Fruit fly (Drosophila melanogaster): Measurements from ENCODE around the gene U2af50.

U2af50 gene

DNA sequence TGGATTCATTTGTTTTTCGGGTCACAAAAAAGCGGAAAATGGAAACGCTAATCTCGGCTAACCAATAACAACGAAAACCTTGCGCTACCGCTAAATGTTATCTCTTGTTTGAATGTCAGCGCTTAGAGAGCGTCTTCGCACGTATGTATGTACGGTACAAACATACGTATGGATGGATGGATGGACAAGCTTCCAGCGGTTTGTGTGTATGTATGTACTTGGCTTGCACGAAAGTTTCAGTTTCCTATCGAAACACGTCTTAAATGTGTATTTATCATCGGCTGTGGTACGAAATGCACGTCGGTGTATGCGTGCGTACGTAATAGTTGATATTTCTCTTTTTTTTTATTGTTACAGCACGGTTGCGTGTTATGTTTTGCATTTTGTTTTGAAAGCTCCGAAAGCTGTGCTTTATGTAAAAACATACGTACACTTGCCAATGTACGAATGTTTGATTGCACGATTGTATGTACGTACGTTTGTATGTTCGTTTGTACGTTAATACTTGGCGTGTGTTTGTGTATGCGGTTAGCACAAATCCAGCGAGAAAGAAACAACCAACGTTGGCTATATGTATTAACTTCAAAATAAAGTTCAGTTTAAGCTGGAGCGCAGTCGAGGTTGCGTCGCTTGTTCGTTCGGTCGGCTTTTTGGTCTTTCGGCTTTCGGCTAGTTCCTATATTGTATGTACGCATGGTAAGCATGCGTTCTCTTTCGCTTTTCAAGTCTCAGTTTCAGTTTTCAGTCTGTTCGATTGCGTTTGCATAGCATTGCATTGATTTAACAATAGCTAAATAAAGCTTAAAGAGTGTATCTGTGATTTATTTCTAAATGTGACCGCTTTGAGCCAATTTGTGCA lies 13.9 kb upstream of the U2af50 start, which contains the start of gene Fur2:
Gene Fur2, plus strand, starts transcription at position 595 of the 859 bp plus-strand sequence.
- no peak for TF ChIP-seq CG8478 (optimal IDR thresholded peaks at IDR 0.05)
- TF ChIP-seq usp (GFP tag; optimal IDR thresholded peaks at IDR 0.05) = no peak
- TF ChIP-seq psq (optimal IDR thresholded peaks at IDR 0.05) = no peak
- TF ChIP-seq pan (optimal IDR thresholded peaks at IDR 0.05) = no peak
- TF ChIP-seq Dll (optimal IDR thresholded peaks at IDR 0.05) = no peak
- no peak for TF ChIP-seq EcR (GFP tag; optimal IDR thresholded peaks at IDR 0.05)

DNA sequence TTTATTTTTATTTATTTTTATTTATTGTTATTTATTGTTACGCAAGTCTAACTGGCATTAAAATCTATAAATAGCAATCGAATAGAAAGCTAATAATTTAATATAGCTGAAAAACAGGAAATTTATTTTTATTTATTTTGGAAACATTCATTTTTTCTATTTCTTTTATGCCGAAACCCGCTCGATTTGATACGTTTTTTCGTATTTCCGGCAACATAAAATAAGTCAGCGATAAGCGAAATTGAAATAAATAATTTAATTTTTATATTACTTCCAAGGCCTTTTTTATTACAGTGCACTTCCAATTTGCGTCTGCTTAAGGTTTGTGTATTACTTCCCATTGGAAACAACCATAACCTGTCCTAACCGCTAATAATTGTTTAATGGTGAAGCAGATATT lies 13.1 kb upstream of the U2af50 start:
- TF ChIP-seq usp (GFP tag; optimal IDR thresholded peaks at IDR 0.05) (no peak), CG8478 (optimal IDR thresholded peaks at IDR 0.05) (no peak), psq (optimal IDR thresholded peaks at IDR 0.05) (no peak), EcR (GFP tag; optimal IDR thresholded peaks at IDR 0.05) (no peak), Dll (optimal IDR thresholded peaks at IDR 0.05) (no peak), pan (optimal IDR thresholded peaks at IDR 0.05) (no peak)

DNA sequence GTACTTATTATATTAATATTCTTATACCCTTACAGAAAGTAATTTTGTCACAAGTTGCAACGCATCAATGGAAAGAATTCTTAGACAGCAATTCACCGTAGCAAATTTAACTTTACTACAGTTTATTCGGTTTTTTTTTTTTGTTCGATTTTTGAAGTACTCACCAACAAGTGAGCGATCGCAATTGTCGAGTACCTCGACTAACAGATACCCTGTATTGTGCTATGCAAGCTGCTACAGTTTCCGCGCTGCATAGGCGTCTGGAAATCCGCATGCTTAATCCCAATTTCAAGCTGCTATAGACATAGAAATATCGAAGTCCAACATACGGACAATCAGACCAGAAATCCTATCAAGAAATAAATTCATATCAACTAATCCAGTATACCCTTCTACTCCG lies 9.7 kb upstream of the U2af50 start:
- TF ChIP-seq Dll (optimal IDR thresholded peaks at IDR 0.05) (no peak), pan (optimal IDR thresholded peaks at IDR 0.05) (no peak), psq (optimal IDR thresholded peaks at IDR 0.05) (no peak), usp (GFP tag; optimal IDR thresholded peaks at IDR 0.05) (no peak), EcR (GFP tag; optimal IDR thresholded peaks at IDR 0.05) (no peak), CG8478 (optimal IDR thresholded peaks at IDR 0.05) (no peak)

DNA sequence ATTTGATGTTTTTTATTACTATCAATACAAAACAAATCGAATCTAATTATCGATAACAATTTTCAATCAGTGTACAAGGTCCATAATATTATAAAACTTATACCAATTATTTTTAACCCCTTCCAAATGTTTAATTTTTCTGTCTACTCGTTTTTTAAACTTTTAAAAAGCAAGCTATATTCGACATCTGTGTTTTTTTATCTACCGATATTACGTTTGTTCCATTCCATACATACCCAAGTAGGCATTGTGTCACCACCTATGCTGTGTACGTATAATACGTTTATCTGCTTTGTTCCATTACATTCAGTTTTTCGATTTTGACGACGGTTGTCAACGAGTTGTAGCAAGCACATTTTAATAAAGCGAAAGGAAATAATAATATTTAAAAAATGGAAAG lies 2.5 kb upstream of the U2af50 start, which contains the start of gene nonA:
Gene nonA, plus strand, starts transcription at position 264 of the 400 bp plus-strand sequence.
- no peak for TF ChIP-seq usp (GFP tag; optimal IDR thresholded peaks at IDR 0.05)
- no peak for TF ChIP-seq Dll (optimal IDR thresholded peaks at IDR 0.05)
- no peak for TF ChIP-seq EcR (GFP tag; optimal IDR thresholded peaks at IDR 0.05)
- TF ChIP-seq CG8478 (optimal IDR thresholded peaks at IDR 0.05) = no peak
- TF ChIP-seq psq (optimal IDR thresholded peaks at IDR 0.05) = no peak
- TF ChIP-seq pan (optimal IDR thresholded peaks at IDR 0.05) = no peak

DNA sequence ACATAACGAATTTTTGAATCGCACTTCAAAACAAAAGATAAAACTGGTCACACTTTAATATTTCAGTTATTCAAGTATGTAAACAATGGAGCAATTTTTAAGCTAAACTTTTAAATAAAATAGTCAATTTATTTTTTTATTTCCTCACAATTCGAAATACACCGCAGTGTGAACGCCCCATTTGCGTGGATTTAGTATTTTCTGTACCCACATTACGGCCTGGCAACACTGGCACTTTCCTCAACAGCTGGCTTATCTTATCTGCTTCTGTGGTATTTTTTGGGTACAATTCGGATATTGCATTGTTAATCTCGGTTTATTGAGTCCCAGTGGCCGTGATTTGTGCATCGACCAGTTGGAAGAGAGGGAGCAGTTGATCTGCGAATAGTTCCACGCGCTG lies 8.8 kb downstream of the U2af50 start, which contains the start of gene sl:
Gene sl, plus strand, starts transcription at position 254 of the 400 bp plus-strand sequence.
- TF ChIP-seq Dll (optimal IDR thresholded peaks at IDR 0.05) = no peak
- no peak for TF ChIP-seq EcR (GFP tag; optimal IDR thresholded peaks at IDR 0.05)
- TF ChIP-seq CG8478 (optimal IDR thresholded peaks at IDR 0.05) = no peak
- no peak for TF ChIP-seq psq (optimal IDR thresholded peaks at IDR 0.05)
- no peak for TF ChIP-seq usp (GFP tag; optimal IDR thresholded peaks at IDR 0.05)

DNA sequence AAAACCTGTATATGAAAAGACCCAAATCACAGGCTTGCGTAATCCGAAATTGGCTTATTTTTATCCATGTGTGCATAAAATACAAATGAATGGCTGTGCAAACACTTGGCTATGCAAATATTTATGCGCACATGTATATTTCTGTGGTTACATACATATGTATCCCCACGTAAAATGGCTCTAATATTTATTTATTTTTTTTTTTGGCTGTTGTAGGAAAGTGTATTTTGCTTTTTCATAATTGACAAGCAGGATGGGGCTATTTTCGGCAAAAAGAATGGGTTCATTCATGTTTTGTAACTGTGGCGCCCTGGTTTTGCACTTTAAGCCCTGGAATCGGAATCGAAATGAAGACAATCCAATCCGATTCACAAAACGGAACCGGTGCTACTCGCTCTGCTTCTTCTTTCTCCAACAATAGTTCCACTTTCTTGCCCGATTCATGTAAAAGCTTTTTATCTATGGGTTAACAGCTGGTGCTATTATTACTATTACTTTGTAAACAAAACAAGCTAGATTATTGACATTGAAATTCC lies 23.7 kb downstream of the U2af50 start:
- TF ChIP-seq Dll (optimal IDR thresholded peaks at IDR 0.05) (no peak), psq (optimal IDR thresholded peaks at IDR 0.05) (no peak), EcR (GFP tag; optimal IDR thresholded peaks at IDR 0.05) (no peak), usp (GFP tag; optimal IDR thresholded peaks at IDR 0.05) (no peak), CG8478 (optimal IDR thresholded peaks at IDR 0.05) (no peak), pan (optimal IDR thresholded peaks at IDR 0.05) (no peak)

DNA sequence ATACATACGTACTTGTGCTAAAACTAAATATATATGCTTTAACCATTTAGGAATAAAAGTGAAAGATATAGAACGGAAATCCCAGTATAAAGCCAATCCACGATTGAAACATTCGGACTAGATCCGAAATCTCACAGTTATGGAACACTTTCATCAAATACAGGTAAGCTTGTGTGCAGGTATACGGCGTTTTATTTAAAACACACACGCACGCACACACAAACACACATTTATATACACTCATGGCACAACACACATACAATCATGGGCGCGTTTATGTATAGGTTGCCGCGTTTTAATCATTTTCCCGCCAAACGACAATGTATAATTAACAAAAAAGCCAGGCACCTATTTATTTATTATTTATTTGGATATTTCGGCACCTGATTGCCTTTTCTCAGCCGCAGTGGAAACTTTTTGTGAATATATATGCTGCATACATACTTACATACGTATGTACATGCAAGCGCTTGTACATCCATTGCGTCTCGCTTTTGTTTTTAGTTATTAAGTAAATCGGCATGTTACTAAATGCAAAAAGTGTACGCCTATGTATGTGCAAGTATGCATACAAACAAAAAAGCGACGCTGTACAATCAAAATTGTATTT lies 24.5 kb downstream of the U2af50 start:
- TF ChIP-seq CG8478 (optimal IDR thresholded peaks at IDR 0.05) (no peak), EcR (GFP tag; optimal IDR thresholded peaks at IDR 0.05) (no peak), Dll (optimal IDR thresholded peaks at IDR 0.05) (no peak), psq (optimal IDR thresholded peaks at IDR 0.05) (no peak), usp (GFP tag; optimal IDR thresholded peaks at IDR 0.05) (no peak), pan (optimal IDR thresholded peaks at IDR 0.05) (no peak)

DNA sequence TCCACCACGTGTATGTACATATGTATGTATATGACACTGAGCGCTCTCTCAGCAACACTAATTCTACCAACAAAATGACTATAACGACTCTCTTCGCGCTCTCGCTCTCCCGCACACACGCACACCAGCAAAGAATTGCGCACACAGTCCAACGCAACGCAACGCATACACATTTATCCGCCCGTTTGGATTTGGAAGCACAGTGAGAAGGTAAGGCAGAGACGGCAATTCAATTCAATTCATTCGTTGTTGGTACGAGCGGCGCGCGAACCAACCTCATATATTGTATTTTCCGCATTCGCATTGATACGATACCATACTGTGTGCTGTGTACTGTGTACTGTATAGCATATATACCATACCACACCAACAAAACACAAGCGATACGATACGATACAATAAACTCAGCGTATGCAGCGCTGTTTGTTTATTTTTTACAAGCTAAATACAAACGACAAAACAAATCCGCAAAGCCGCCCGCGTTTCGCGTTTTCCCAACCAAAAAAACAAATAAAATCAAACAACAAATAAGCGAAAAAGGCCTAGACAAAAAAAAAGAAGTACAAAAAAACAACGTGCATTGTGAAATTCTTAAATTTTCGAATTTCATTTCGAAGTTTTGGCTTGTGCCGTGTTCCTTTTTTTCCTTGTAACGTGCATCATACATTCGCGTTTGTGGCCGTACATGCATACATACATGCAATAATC lies 25.3 kb downstream of the U2af50 start, which contains the start of the genes CG9921 and Dsp1:
Gene CG9921, minus strand, starts transcription at position 167 of the 708 bp plus-strand sequence.
Gene Dsp1, plus strand, starts transcription at position 179 of the 708 bp plus-strand sequence.
- TF ChIP-seq pan (optimal IDR thresholded peaks at IDR 0.05) (no peak), Dll (optimal IDR thresholded peaks at IDR 0.05) (no peak), CG8478 (optimal IDR thresholded peaks at IDR 0.05) (no peak), EcR (GFP tag; optimal IDR thresholded peaks at IDR 0.05) (no peak), psq (optimal IDR thresholded peaks at IDR 0.05) (no peak), usp (GFP tag; optimal IDR thresholded peaks at IDR 0.05) (no peak)

DNA sequence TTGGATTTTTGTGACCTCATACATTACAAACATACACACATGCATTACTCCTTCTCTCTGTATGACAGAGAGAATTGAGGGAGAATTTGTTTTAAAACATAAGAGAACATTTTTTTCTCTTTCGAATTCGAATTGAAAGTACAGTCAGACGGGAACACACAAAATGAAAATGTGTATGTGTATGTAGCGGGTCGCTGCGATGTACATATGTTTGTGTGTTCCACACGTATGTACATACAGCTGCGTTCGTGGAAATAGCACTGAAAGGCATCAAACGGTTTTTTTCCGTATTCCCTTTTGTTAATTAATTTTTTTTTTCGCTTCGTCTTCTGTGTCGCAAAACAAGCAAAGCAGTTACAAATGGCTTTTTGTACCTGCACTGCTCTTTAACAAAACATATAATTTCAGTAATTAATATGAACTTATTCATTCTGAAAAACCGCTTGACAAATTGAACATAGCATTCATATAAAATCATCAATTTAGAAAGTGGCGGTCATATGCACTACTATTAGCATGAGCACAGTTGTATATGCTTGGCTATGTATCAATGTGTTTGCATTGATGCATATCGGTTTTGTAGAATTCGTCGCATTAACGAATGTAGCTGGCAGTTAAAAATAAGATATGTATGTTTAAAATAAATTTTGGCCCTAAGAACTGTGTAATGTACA lies 26.1 kb downstream of the U2af50 start:
- TF ChIP-seq usp (GFP tag; optimal IDR thresholded peaks at IDR 0.05) (no peak), psq (optimal IDR thresholded peaks at IDR 0.05) (no peak), CG8478 (optimal IDR thresholded peaks at IDR 0.05) (no peak), Dll (optimal IDR thresholded peaks at IDR 0.05) (no peak), EcR (GFP tag; optimal IDR thresholded peaks at IDR 0.05) (no peak), pan (optimal IDR thresholded peaks at IDR 0.05) (no peak)

DNA sequence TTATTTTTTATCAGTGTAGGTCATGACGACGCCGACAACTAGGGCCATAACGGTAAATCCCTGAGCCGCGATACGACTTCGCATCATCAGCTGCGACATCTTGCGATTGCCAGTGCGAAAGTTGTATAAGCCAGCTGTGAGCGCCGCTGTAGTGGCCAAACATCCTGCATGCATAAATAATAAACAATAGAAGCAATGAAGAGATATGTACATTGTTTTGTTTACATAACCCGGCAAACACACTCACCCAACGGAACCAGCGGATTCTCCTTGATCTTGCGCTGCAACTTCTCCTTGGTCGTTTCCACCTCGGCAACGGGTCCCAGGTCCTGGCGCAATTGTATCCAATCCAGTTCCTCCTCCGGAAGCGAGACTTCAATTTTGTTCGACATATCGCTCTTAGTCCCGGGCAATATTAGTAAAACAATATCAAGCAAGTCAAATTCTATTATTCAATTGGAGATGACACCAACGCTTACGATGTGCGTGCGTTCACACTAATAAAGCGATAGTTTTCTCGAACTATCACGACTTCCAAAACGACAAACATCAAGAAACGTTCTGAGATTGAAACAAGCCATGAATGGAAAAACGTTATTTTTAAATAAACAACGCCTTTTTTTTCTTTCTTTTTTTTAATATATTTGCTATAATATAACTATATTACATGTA lies 27.1 kb downstream of the U2af50 start:
- TF ChIP-seq EcR (GFP tag; optimal IDR thresholded peaks at IDR 0.05) (no peak), CG8478 (optimal IDR thresholded peaks at IDR 0.05) (no peak), psq (optimal IDR thresholded peaks at IDR 0.05) (no peak), Dll (optimal IDR thresholded peaks at IDR 0.05) (no peak), pan (optimal IDR thresholded peaks at IDR 0.05) (no peak), usp (GFP tag; optimal IDR thresholded peaks at IDR 0.05) (no peak)

Measured in whole organism.